Worm (Caenorhabditis elegans): ENCODE results near the gene F55G11.10.

DNA sequence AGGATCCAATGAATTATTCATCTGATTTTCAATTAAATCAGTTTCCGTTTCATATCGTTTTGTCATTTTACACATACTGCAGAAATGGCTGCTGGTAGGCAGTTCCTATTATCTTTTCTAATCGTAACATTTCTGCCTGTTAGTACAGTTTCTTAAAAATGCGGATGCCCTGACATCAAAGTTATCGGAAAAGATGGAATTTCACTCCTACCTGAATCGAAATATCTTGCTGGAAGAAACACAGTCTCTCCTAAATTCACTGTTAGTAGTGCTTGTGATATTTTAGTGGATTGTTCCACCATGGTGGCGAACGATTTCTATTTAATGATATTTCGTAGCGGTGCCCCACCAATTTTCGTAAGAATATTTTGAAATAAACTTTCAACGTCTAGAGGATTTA is at the start of gene F55G11.10:
- no peak for TF ChIP-seq nhr-12 (tag; optimal IDR thresholded peaks at IDR 0.05)
- TF ChIP-seq elt-3 (tag; optimal IDR thresholded peaks at IDR 0.05) = no peak
- no peak for TF ChIP-seq snpc-4 (tag; optimal IDR thresholded peaks at IDR 0.05)
- no peak for TF ChIP-seq lsy-12 (tag; optimal IDR thresholded peaks at IDR 0.05)
- no peak for TF ChIP-seq R02D3.7 (tag; optimal IDR thresholded peaks at IDR 0.05)
- no peak for TF ChIP-seq ceh-9 (tag; optimal IDR thresholded peaks at IDR 0.05)
- TF ChIP-seq ceh-28 (tag; optimal IDR thresholded peaks at IDR 0.05) = no peak
- no peak for TF ChIP-seq unc-62 (GFP tag; optimal IDR thresholded peaks at IDR 0.05)
- TF ChIP-seq lin-39 (tag; optimal IDR thresholded peaks at IDR 0.05) = no peak

Data from whole organism, L3 larva.